Worm (Caenorhabditis elegans): Measurements from ENCODE around the gene nspe-8.

Gene nspe-8

DNA sequence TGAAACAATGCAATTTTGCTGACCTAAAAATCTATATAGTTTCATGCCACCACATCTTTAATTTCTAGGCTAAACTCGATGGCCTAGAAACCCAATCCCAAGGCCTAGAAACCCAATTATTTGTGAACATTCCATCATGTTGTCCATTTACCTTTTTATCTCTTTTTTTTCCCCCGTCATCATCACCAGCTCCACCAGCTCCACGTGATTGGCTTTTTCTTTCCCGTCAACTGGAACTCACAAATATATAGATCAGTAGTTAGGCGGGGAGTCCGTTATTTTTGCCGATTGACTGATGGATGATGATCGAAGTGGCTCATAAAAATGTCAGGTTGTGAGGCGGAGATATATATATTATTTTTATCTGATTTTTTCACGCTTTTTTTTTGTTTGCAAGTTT, 36.7 kb upstream of the nspe-8 start:
- TF ChIP-seq ztf-28 (GFP tag; IDR thresholded peaks at IDR 0.05) (no peak), hsf-1 (GFP tag; IDR thresholded peaks at IDR 0.05) (no peak), D2030.7 (GFP tag; IDR thresholded peaks at IDR 0.05) (no peak), K12H6.12 (tag; optimal IDR thresholded peaks at IDR 0.05) (no peak), ztf-18 (tag; optimal IDR thresholded peaks at IDR 0.05) (no peak), athp-1 (tag; optimal IDR thresholded peaks at IDR 0.05) (no peak), nhr-120 (GFP tag; IDR thresholded peaks at IDR 0.05) (no peak), F22D6.2 (tag; optimal IDR thresholded peaks at IDR 0.05) (no peak), F57A8.1 (GFP tag; optimal IDR thresholded peaks at IDR 0.05) (no peak), lsy-27 (tag; optimal IDR thresholded peaks at IDR 0.05; ENCODE audit: borderline replicate concordance, insufficient read depth) (no peak), xnd-1 (tag; optimal IDR thresholded peaks at IDR 0.05) (no peak), nfya-1 (tag; optimal IDR thresholded peaks at IDR 0.05; ENCODE audit: borderline replicate concordance, insufficient read depth) (no peak), pha-4 (tag; optimal IDR thresholded peaks at IDR 0.05) (no peak), lin-54 (GFP tag; optimal IDR thresholded peaks at IDR 0.05) (no peak), mes-4 (tag; optimal IDR thresholded peaks at IDR 0.05) (no peak), B0019.2 (GFP tag; conservative IDR thresholded peaks at IDR 0.05) (no peak), egl-18 (GFP tag; IDR thresholded peaks at IDR 0.05) (no peak), snpc-1.3 (tag; optimal IDR thresholded peaks at IDR 0.05; ENCODE audit: insufficient read depth) (no peak), rcor-1 (GFP tag; IDR thresholded peaks at IDR 0.05) (no peak)

DNA sequence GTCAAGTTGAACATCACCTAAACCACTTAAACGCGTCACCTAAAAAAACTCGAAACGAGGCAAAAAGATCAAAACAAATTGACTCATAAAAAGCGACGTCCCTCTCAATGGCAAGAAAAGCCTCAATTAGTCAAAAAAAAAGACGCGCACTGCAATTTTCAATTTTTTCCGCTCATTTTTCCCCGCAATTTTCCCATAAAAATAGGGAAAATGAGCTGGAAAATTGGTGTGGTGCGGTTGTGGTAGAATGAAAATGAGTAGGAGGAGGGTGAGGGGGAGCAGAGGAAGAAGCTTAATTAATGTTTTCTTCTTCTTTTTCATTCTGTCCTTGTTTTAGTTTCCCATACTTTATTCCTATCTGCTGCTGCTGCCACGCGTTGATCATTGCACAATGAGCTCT, 35.9 kb upstream of the nspe-8 start:
- TF ChIP-seq ceh-91 (GFP tag; IDR thresholded peaks at IDR 0.05): no peak
- TF ChIP-seq gei-17 (GFP tag; optimal IDR thresholded peaks at IDR 0.05): no peak
- TF ChIP-seq ceh-100 (GFP tag; IDR thresholded peaks at IDR 0.05): no peak
- no peak for TF ChIP-seq madf-10 (tag; optimal IDR thresholded peaks at IDR 0.05)
- no peak for TF ChIP-seq F37B4.10 (GFP tag; IDR thresholded peaks at IDR 0.05)
- TF ChIP-seq nhr-27 (tag; optimal IDR thresholded peaks at IDR 0.05): no peak
- TF ChIP-seq mcd-1 (GFP tag; IDR thresholded peaks at IDR 0.05): no peak
- no peak for TF ChIP-seq nhr-80 (tag; optimal IDR thresholded peaks at IDR 0.05)
- TF ChIP-seq unc-130 (GFP tag; optimal IDR thresholded peaks at IDR 0.05): no peak
- no peak for TF ChIP-seq attf-3 (GFP tag; conservative IDR thresholded peaks at IDR 0.05)
- no peak for TF ChIP-seq K12H6.12 (tag; optimal IDR thresholded peaks at IDR 0.05)
- no peak for TF ChIP-seq unc-62 (GFP tag; optimal IDR thresholded peaks at IDR 0.05)
- TF ChIP-seq hlh-26 (GFP tag; conservative IDR thresholded peaks at IDR 0.05): no peak
- TF ChIP-seq rcor-1 (GFP tag; IDR thresholded peaks at IDR 0.05): no peak
- TF ChIP-seq ceh-27 (GFP tag; optimal IDR thresholded peaks at IDR 0.05): no peak
- TF ChIP-seq F22D6.2 (tag; optimal IDR thresholded peaks at IDR 0.05): no peak
- TF ChIP-seq ZK185.1 (tag; optimal IDR thresholded peaks at IDR 0.05; ENCODE audit: poor library complexity, severe bottlenecking): no peak
- no peak for TF ChIP-seq lag-1 (GFP tag; IDR thresholded peaks at IDR 0.05)

DNA sequence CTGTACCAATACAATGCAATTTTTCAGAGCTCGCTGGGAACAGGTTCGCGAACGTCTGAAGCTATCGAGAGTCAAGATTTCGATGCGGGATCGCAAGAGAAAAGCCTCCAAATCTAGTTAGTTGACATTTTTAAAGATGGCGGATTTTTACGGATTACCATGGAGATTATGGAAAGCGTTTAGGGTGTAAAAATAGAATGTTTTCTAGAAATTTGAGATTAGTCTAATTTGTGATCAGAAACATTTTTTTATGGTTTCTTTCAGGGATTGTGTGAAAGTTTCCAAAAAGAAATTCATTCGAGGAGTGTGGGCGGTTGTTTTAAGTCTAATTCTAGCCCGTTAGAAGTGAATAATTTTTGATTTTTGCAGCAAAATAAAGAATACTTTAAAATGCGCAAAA, 34.1 kb upstream of the nspe-8 start:
- TF ChIP-seq snpc-4 (GFP tag; optimal IDR thresholded peaks at IDR 0.05) (no peak), snpc-4 (tag; optimal IDR thresholded peaks at IDR 0.05) (no peak), nhr-80 (tag; optimal IDR thresholded peaks at IDR 0.05) (no peak), pbrm-1 (GFP tag; IDR thresholded peaks at IDR 0.05) (no peak), hrde-1 (tag; optimal IDR thresholded peaks at IDR 0.05; ENCODE audit: borderline replicate concordance) (no peak), F39B2.1 (GFP tag; IDR thresholded peaks at IDR 0.05) (no peak), mes-4 (tag; optimal IDR thresholded peaks at IDR 0.05) (no peak), nhr-27 (tag; optimal IDR thresholded peaks at IDR 0.05) (no peak), egl-44 (GFP tag; IDR thresholded peaks at IDR 0.05) (no peak), nhr-179 (tag; optimal IDR thresholded peaks at IDR 0.05) (no peak), unc-62 (GFP tag; optimal IDR thresholded peaks at IDR 0.05) (no peak), nhr-120 (GFP tag; IDR thresholded peaks at IDR 0.05) (no peak), tbp1 (GFP tag; optimal IDR thresholded peaks at IDR 0.05) (no peak), lsy-27 (tag; optimal IDR thresholded peaks at IDR 0.05; ENCODE audit: borderline replicate concordance, insufficient read depth) (no peak), ets-4 (GFP tag; optimal IDR thresholded peaks at IDR 0.05) (no peak), nfya-1 (tag; optimal IDR thresholded peaks at IDR 0.05; ENCODE audit: borderline replicate concordance, insufficient read depth) (no peak), F57C9.4 (tag; optimal IDR thresholded peaks at IDR 0.05) (no peak)

Data from whole organism, young adult.